Fruit fly (Drosophila melanogaster) whole organism, embryonic: ENCODE results near the gene alpha-Spec.
A peak's percentile ranks its signal among the peaks of the same experiment; 100 is the strongest.

ENCODE experiments used
- BEAF-32 ChIP-seq: fragments of 200-800 bp; sonication (Bioruptor generic); optimal IDR thresholded peaks from 3 replicates; lab custom pipeline; 2017; ENCODE audit warnings: missing biosample characterization, missing genetic modification characterization, mild to moderate bottlenecking, moderate library complexity, missing genetic modification reagents
- CG10267 ChIP-seq: fragments of 200-800 bp; sonication (Bioruptor generic); optimal IDR thresholded peaks from 2 replicates; lab custom pipeline; 2018; ENCODE audit warnings: missing biosample characterization, mild to moderate bottlenecking, missing genetic modification characterization, moderate library complexity
- CG13287 ChIP-seq: fragments of 200-800 bp; sonication (Bioruptor generic); IDR thresholded peaks from 2 replicates; pipeline ENCODE4 v1.3.6; 2022; ENCODE audit warnings: missing biosample characterization, missing genetic modification characterization; ENCODE audit not compliant: partially characterized antibody
- CG13894 ChIP-seq: fragments of 200-800 bp; sonication (Bioruptor generic); optimal IDR thresholded peaks from 3 replicates; lab custom pipeline; 2018; ENCODE audit warnings: missing biosample characterization, mild to moderate bottlenecking, missing genetic modification characterization, moderate library complexity
- CG16813 ChIP-seq: fragments of 200-800 bp; sonication (Bioruptor generic); IDR thresholded peaks from 3 replicates; pipeline ENCODE4 v1.3.6; 2022; ENCODE audit warnings: missing biosample characterization, missing genetic modification characterization; ENCODE audit not compliant: partially characterized antibody
- CG2116 ChIP-seq: fragments of 200-800 bp; sonication (Bioruptor generic); optimal IDR thresholded peaks from 3 replicates; lab custom pipeline; 2018; ENCODE audit warnings: missing biosample characterization, mild to moderate bottlenecking, missing genetic modification characterization
- CG30403 ChIP-seq: fragments of 200-800 bp; sonication (Bioruptor generic); optimal IDR thresholded peaks from 3 replicates; lab custom pipeline; 2016; ENCODE audit warnings: missing biosample characterization, missing genetic modification characterization
- CG34376 ChIP-seq: fragments of 200-800 bp; sonication (Bioruptor generic); optimal IDR thresholded peaks from 2 replicates; lab custom pipeline; 2018; ENCODE audit warnings: missing biosample characterization, mild to moderate bottlenecking, missing genetic modification characterization
- CG3847 ChIP-seq: fragments of 200-800 bp; sonication (Bioruptor generic); IDR thresholded peaks from 2 replicates; pipeline ENCODE4 v1.3.6; 2022; ENCODE audit warnings: missing biosample characterization, missing genetic modification characterization
- CG7928 ChIP-seq: fragments of 200-800 bp; sonication (Bioruptor generic); optimal IDR thresholded peaks from 2 replicates; lab custom pipeline; 2017; ENCODE audit warnings: missing biosample characterization, mild to moderate bottlenecking, missing genetic modification characterization
- CG9932 ChIP-seq: fragments of 200-800 bp; sonication (Bioruptor generic); IDR thresholded peaks from 2 replicates; pipeline ENCODE4 v1.3.6; 2022; ENCODE audit warnings: missing biosample characterization, missing genetic modification characterization
- Dad ChIP-seq: fragments of 200-800 bp; sonication (Bioruptor generic); optimal IDR thresholded peaks from 3 replicates; lab custom pipeline; 2016; ENCODE audit warnings: missing biosample characterization, missing genetic modification characterization
- Dp ChIP-seq: fragments of 200-800 bp; sonication (Bioruptor generic); optimal IDR thresholded peaks from 2 replicates; lab custom pipeline; 2018; ENCODE audit warnings: missing biosample characterization, mild to moderate bottlenecking, missing genetic modification characterization, moderate library complexity
- Drgx ChIP-seq: fragments of 200-800 bp; sonication (Bioruptor generic); IDR thresholded peaks from 2 replicates; pipeline ENCODE4 v1.3.6; 2022; ENCODE audit warnings: missing biosample characterization, missing genetic modification characterization
- E2f2 ChIP-seq: fragments of 200-800 bp; sonication (Bioruptor generic); IDR thresholded peaks from 2 replicates; pipeline ENCODE4 v1.3.6; 2022; ENCODE audit warnings: missing biosample characterization, missing genetic modification characterization
- Ets97D ChIP-seq: fragments of 200-800 bp; sonication (Bioruptor generic); optimal IDR thresholded peaks from 3 replicates; lab custom pipeline; 2016; ENCODE audit warnings: missing biosample characterization, missing genetic modification characterization
- H2.0 ChIP-seq: fragments of 200-800 bp; sonication (Bioruptor generic); IDR thresholded peaks from 2 replicates; pipeline ENCODE4 v1.3.6; 2022; ENCODE audit warnings: missing biosample characterization, missing genetic modification characterization
- HLH3B ChIP-seq: fragments of 200-800 bp; sonication (Bioruptor generic); IDR thresholded peaks from 2 replicates; pipeline ENCODE4 v1.3.6; 2022; ENCODE audit warnings: missing biosample characterization, missing genetic modification characterization
- Kr ChIP-seq: fragments of 200-800 bp; sonication (Bioruptor generic); optimal IDR thresholded peaks from 2 replicates; lab custom pipeline; 2017; ENCODE audit warnings: missing biosample characterization, mild to moderate bottlenecking, missing genetic modification characterization
- MBD-R2 ChIP-seq: fragments of 200-800 bp; sonication (Bioruptor generic); IDR thresholded peaks from 2 replicates; pipeline ENCODE4 v1.3.6; 2022; ENCODE audit warnings: missing biosample characterization, missing genetic modification characterization
- Myb ChIP-seq: fragments of 200-800 bp; sonication (Bioruptor generic); optimal IDR thresholded peaks from 2 replicates; lab custom pipeline; 2016; ENCODE audit warnings: missing biosample characterization, missing genetic modification characterization
- Pdp1 ChIP-seq, 2 experiments: fragments of 200-800 bp; sonication (Bioruptor generic); optimal IDR thresholded peaks; 3 replicates each; lab custom pipeline; 2016; ENCODE audit warnings: missing biosample characterization in 2 of 2, missing genetic modification characterization in 2 of 2, mild to moderate bottlenecking in 1 of 2, moderate library complexity in 1 of 2
- Rfx ChIP-seq: fragments of 200-800 bp; sonication (Bioruptor generic); IDR thresholded peaks from 2 replicates; pipeline ENCODE4 v1.3.6; 2022; ENCODE audit warnings: missing biosample characterization, missing genetic modification characterization
- bbx ChIP-seq: fragments of 200-800 bp; sonication (Bioruptor generic); IDR thresholded peaks from 2 replicates; pipeline ENCODE4 v1.3.6; 2022; ENCODE audit warnings: missing biosample characterization, missing genetic modification characterization; ENCODE audit not compliant: partially characterized antibody
- cad ChIP-seq: fragments of >200 bp; optimal IDR thresholded peaks from 2 replicates; lab custom pipeline; 2017; ENCODE audit warnings: missing biosample characterization, missing genetic modification characterization
- chinmo ChIP-seq: fragments of 200-800 bp; sonication (Bioruptor generic); IDR thresholded peaks from 4 replicates; pipeline ENCODE4 v1.3.6; 2022; ENCODE audit warnings: missing biosample characterization, missing genetic modification characterization; ENCODE audit not compliant: partially characterized antibody
- crp ChIP-seq, 2 experiments: fragments of 200-800 bp; sonication (Bioruptor generic); optimal IDR thresholded peaks; 2 replicates in 1 of 2; 3 replicates in 1 of 2; lab custom pipeline; 2017; ENCODE audit warnings: missing biosample characterization in 2 of 2, missing genetic modification characterization in 2 of 2, mild to moderate bottlenecking in 1 of 2, moderate library complexity in 1 of 2
- cwo ChIP-seq: fragments of 200-800 bp; sonication (Bioruptor generic); optimal IDR thresholded peaks from 3 replicates; lab custom pipeline; 2017; ENCODE audit warnings: missing biosample characterization, missing genetic modification characterization, mild to moderate bottlenecking, moderate library complexity, missing genetic modification reagents
- dati ChIP-seq: fragments of 200-800 bp; sonication (Bioruptor generic); IDR thresholded peaks from 2 replicates; pipeline ENCODE4 v1.3.6; 2022; ENCODE audit warnings: missing biosample characterization, missing genetic modification characterization
- exex ChIP-seq: fragments of 200-800 bp; sonication (Bioruptor generic); optimal IDR thresholded peaks from 4 replicates; lab custom pipeline; 2018; ENCODE audit warnings: missing biosample characterization, mild to moderate bottlenecking, missing genetic modification characterization, moderate library complexity
- nmo ChIP-seq: fragments of 200-800 bp; sonication (Bioruptor generic); optimal IDR thresholded peaks from 2 replicates; lab custom pipeline; 2018; ENCODE audit warnings: missing biosample characterization, mild to moderate bottlenecking, missing genetic modification characterization, moderate library complexity
- nom ChIP-seq: fragments of 200-800 bp; sonication (Bioruptor generic); optimal IDR thresholded peaks from 2 replicates; lab custom pipeline; 2017; ENCODE audit warnings: missing biosample characterization, missing genetic modification characterization, mild to moderate bottlenecking, moderate library complexity, missing genetic modification reagents
- pho ChIP-seq: fragments of 200-800 bp; sonication (Bioruptor generic); optimal IDR thresholded peaks from 2 replicates; lab custom pipeline; 2016; ENCODE audit warnings: missing biosample characterization, missing genetic modification characterization
- pzg ChIP-seq: fragments of 200-800 bp; sonication (Bioruptor generic); optimal IDR thresholded peaks from 3 replicates; lab custom pipeline; 2018; ENCODE audit warnings: missing biosample characterization, mild to moderate bottlenecking, missing genetic modification characterization, moderate library complexity
- sens-2 ChIP-seq: fragments of 200-800 bp; sonication (Bioruptor generic); IDR thresholded peaks from 2 replicates; pipeline ENCODE4 v1.3.6; 2022; ENCODE audit warnings: missing biosample characterization, missing genetic modification characterization
- slbo ChIP-seq: fragments of 200-800 bp; sonication (Bioruptor generic); IDR thresholded peaks from 2 replicates; pipeline ENCODE4 v1.3.6; 2022; ENCODE audit warnings: missing biosample characterization, missing genetic modification characterization
- slp2 ChIP-seq: fragments of 200-800 bp; sonication (Bioruptor generic); optimal IDR thresholded peaks from 2 replicates; lab custom pipeline; 2016; ENCODE audit warnings: missing biosample characterization, missing genetic modification characterization
- sr ChIP-seq: fragments of 200-800 bp; sonication (Bioruptor generic); IDR thresholded peaks from 3 replicates; pipeline ENCODE4 v1.3.6; 2022; ENCODE audit warnings: missing biosample characterization, missing genetic modification characterization
- stwl ChIP-seq: fragments of 200-800 bp; sonication (Bioruptor generic); optimal IDR thresholded peaks from 3 replicates; lab custom pipeline; 2018; ENCODE audit warnings: missing biosample characterization, mild to moderate bottlenecking, missing genetic modification characterization, moderate library complexity
- tll ChIP-seq, 2 experiments: fragments of 200-800 bp in 1 of 2; fragments of >200 bp in 1 of 2; sonication (Bioruptor generic) in 1 of 2; optimal IDR thresholded peaks; 2 replicates each; lab custom pipeline; 2017 to 2019; ENCODE audit warnings: missing biosample characterization in 2 of 2, missing genetic modification characterization in 2 of 2, mild to moderate bottlenecking in 1 of 2, moderate library complexity in 1 of 2
- tna ChIP-seq: fragments of 200-800 bp; sonication (Bioruptor generic); IDR thresholded peaks from 2 replicates; pipeline ENCODE4 v1.3.6; 2022; ENCODE audit warnings: missing biosample characterization, missing genetic modification characterization; ENCODE audit not compliant: partially characterized antibody

Gene alpha-Spec

dm6 chr3L:1740129-1740975 is 54.8 kb downstream of the alpha-Spec start (continued):
- TF ChIP-seq tll (GFP tag; optimal IDR thresholded peaks at IDR 0.05; lab: Kevin White, UChicago) (no peak), CG7928 (no peak), sens-2 (0 out of 2 replicates have a peak, but pooled peaks have one; percentile 35), slp2 (GFP tag; lab: Kevin White, UChicago) (peak; percentile 36), stwl (tag; lab: Kevin White, UChicago) (no peak), CG9932 (GFP tag; lab: Robert Waterston, UW) (peak; percentile 63), pho (GFP tag; lab: Kevin White, UChicago) (peak; percentile 40), CG30403 (GFP tag; lab: Kevin White, UChicago) (peak; percentile 67), Dad (GFP tag; lab: Kevin White, UChicago) (no peak), CG34376 (GFP tag; lab: Kevin White, UChicago) (no peak), CG13894 (tag; lab: Kevin White, UChicago) (no peak), HLH3B (GFP tag; lab: Robert Waterston, UW) (peak; percentile 50; the same call in 1 of the 2 replicates), tna (GFP tag; lab: Robert Waterston, UW) (no peak), slbo (GFP tag; lab: Robert Waterston, UW) (peak; percentile 85), cwo (GFP tag; lab: Kevin White, UChicago) (no peak)

dm6 chr3L:1739522-1740128 is 55.5 kb downstream of the alpha-Spec start:
- TF ChIP-seq exex (tag; lab: Kevin White, UChicago) = no peak
- peak; percentile 12; the same call in 1 of the 2 replicates for TF ChIP-seq Drgx (GFP tag; lab: Robert Waterston, UW)
- peak; percentile 5 for TF ChIP-seq nom (GFP tag; lab: Kevin White, UChicago)
- TF ChIP-seq nmo (GFP tag; lab: Kevin White, UChicago) = no peak
- TF ChIP-seq CG2116 (GFP tag; lab: Kevin White, UChicago) = no peak
- no peak for TF ChIP-seq dati
- no peak for TF ChIP-seq H2.0 (GFP tag; lab: Robert Waterston, UW)
- TF ChIP-seq CG9932 (GFP tag; lab: Robert Waterston, UW) = no peak
- 0 out of 4 replicates have a peak, but pooled peaks have one; percentile 25 for TF ChIP-seq chinmo (GFP tag; lab: Robert Waterston, UW)

dm6 chr3L:1738375-1739328 is 56.5 kb downstream of the alpha-Spec start, which contains the start of gene Gk2:
TSS of gene Gk2 (plus strand) at chr3L:1738407.
- TF ChIP-seq CG16813 (GFP tag; lab: Robert Waterston, UW) (peak; percentile 56), crp (GFP tag; optimal IDR thresholded peaks at IDR 0.05; lab: Kevin White, UChicago) (peak in 1 of 2 experiments; percentile 30), Ets97D (GFP tag; lab: Kevin White, UChicago) (peak; percentile 55), Dp (GFP tag; lab: Kevin White, UChicago) (peak; percentile 98), Pdp1 (GFP tag; optimal IDR thresholded peaks at IDR 0.05; lab: Kevin White, UChicago) (peak in 1 of 2 experiments; percentile 52), CG10267 (tag; lab: Kevin White, UChicago) (peak; percentile 7), Myb (GFP tag; lab: Kevin White, UChicago) (peak; percentile 58), Dad (GFP tag; lab: Kevin White, UChicago) (no peak), pzg (GFP tag; lab: Kevin White, UChicago) (peak; percentile 86), cad (no peak), sr (peak; percentile 35; the same call in 1 of the 3 replicates), Kr (no peak), BEAF-32 (peak; percentile 70), E2f2 (GFP tag; lab: Robert Waterston, UW) (peak; percentile 98), CG3847 (GFP tag; lab: Robert Waterston, UW) (peak; percentile 40), MBD-R2 (GFP tag; lab: Robert Waterston, UW) (peak; percentile 38), bbx (GFP tag; lab: Robert Waterston, UW) (peak; percentile 45), CG13287 (GFP tag; lab: Robert Waterston, UW) (peak; percentile 72), Rfx (GFP tag; lab: Robert Waterston, UW) (peak; percentile 32; the same call in 1 of the 2 replicates)
